Worm (Caenorhabditis elegans) whole organism, young adult: Measurements from ENCODE around the gene C45G9.11.

Experiments used
- B0019.2 ChIP-seq: fragments of 200-800 bp; sonication (Bioruptor generic); conservative IDR thresholded peaks from 2 replicates; pipeline ENCODE4 v1.3.6; 2022; ENCODE audit warnings: missing genetic modification reagents, missing genetic modification characterization, missing compliant biosample characterization
- F23B12.7 ChIP-seq: sonication (generic microtip); optimal IDR thresholded peaks from 2 replicates; lab custom pipeline; 2017; ENCODE audit warnings: missing genetic modification characterization, mild to moderate bottlenecking, missing compliant biosample characterization, antibody characterized with exemption, moderate library complexity; ENCODE audit not compliant: insufficient read depth
- F49E8.2 ChIP-seq: sonication (generic microtip); optimal IDR thresholded peaks from 3 replicates; lab custom pipeline; 2017; ENCODE audit warnings: missing genetic modification characterization, mild to moderate bottlenecking, missing compliant biosample characterization, antibody characterized with exemption, moderate library complexity; ENCODE audit not compliant: insufficient read depth
- K12H6.12 ChIP-seq: fragments of 200-800 bp; sonication (Bioruptor generic); optimal IDR thresholded peaks from 2 replicates; lab custom pipeline; 2018; ENCODE audit warnings: mild to moderate bottlenecking, missing genetic modification characterization, missing compliant biosample characterization
- T07F8.4 ChIP-seq: sonication (generic microtip); optimal IDR thresholded peaks from 2 replicates; lab custom pipeline; 2016; ENCODE audit warnings: mild to moderate bottlenecking, missing genetic modification characterization, moderate library complexity, missing compliant biosample characterization
- Y53F4B.3 ChIP-seq: fragments of 200-800 bp; sonication (Bioruptor generic); IDR thresholded peaks from 2 replicates; pipeline ENCODE4 v1.3.6; 2022; ENCODE audit warnings: missing genetic modification reagents, missing genetic modification characterization, missing compliant biosample characterization
- Y53G8AR.9 ChIP-seq: fragments of 200-800 bp; sonication (Bioruptor generic); conservative IDR thresholded peaks from 2 replicates; pipeline ENCODE4 v1.3.6; 2022; ENCODE audit warnings: missing genetic modification reagents, missing genetic modification characterization, missing compliant biosample characterization
- Y67H2A.10 ChIP-seq: fragments of 200-800 bp; sonication (Bioruptor generic); conservative IDR thresholded peaks from 2 replicates; pipeline ENCODE4 v1.3.6; 2022; ENCODE audit warnings: missing genetic modification reagents, missing genetic modification characterization, missing compliant biosample characterization
- ZK185.1 ChIP-seq: sonication (generic microtip); optimal IDR thresholded peaks from 2 replicates; lab custom pipeline; 2016; ENCODE audit warnings: mild to moderate bottlenecking, missing genetic modification characterization, missing compliant biosample characterization; ENCODE audit not compliant: poor library complexity, severe bottlenecking
- aptf-3 ChIP-seq: fragments of 200-800 bp; sonication (Bioruptor generic); IDR thresholded peaks from 2 replicates; pipeline ENCODE4 v1.3.6; 2022; ENCODE audit warnings: missing genetic modification characterization, missing compliant biosample characterization
- athp-1 ChIP-seq: sonication (generic microtip); optimal IDR thresholded peaks from 2 replicates; lab custom pipeline; 2017; ENCODE audit warnings: mild to moderate bottlenecking, missing genetic modification characterization, missing compliant biosample characterization
- cebp-2 ChIP-seq: fragments of 200-800 bp; sonication (Bioruptor generic); IDR thresholded peaks from 2 replicates; pipeline ENCODE4 v1.3.6; 2022; ENCODE audit warnings: missing genetic modification characterization, missing compliant biosample characterization
- ceh-40 ChIP-seq: fragments of 200-800 bp; sonication (Bioruptor generic); IDR thresholded peaks from 2 replicates; pipeline ENCODE4 v1.3.6; 2022; ENCODE audit warnings: missing genetic modification characterization, missing compliant biosample characterization
- ceh-91 ChIP-seq: fragments of 200-800 bp; sonication (Bioruptor generic); IDR thresholded peaks from 2 replicates; pipeline ENCODE4 v1.3.6; 2022; ENCODE audit warnings: missing genetic modification reagents, missing genetic modification characterization, missing compliant biosample characterization
- die-1 ChIP-seq: sonication (generic microtip); optimal IDR thresholded peaks from 2 replicates; lab custom pipeline; 2016; ENCODE audit warnings: missing genotype, mild to moderate bottlenecking, missing genetic modification characterization, missing compliant biosample characterization
- dox-1 ChIP-seq: fragments of 200-800 bp; sonication (Bioruptor generic); IDR thresholded peaks from 2 replicates; pipeline ENCODE4 v1.3.6; 2022; ENCODE audit warnings: missing genetic modification reagents, missing genetic modification characterization, missing compliant biosample characterization
- dpff-1 ChIP-seq: sonication (generic microtip); optimal IDR thresholded peaks from 2 replicates; lab custom pipeline; 2017; ENCODE audit warnings: mild to moderate bottlenecking, missing genetic modification characterization, missing compliant biosample characterization
- ets-4 ChIP-seq: fragments of 200-800 bp; sonication (Bioruptor generic); optimal IDR thresholded peaks from 2 replicates; lab custom pipeline; 2018; ENCODE audit warnings: mild to moderate bottlenecking, missing genetic modification characterization, missing compliant biosample characterization
- fkh-3 ChIP-seq: sonication (generic microtip); optimal IDR thresholded peaks from 2 replicates; lab custom pipeline; 2016; ENCODE audit warnings: mild to moderate bottlenecking, missing genetic modification characterization, missing compliant biosample characterization
- hmg-1.2 ChIP-seq: fragments of 200-800 bp; sonication (Bioruptor generic); IDR thresholded peaks from 2 replicates; pipeline ENCODE4 v1.3.6; 2022; ENCODE audit warnings: missing genetic modification reagents, missing genetic modification characterization, missing compliant biosample characterization
- let-526 ChIP-seq: fragments of 200-800 bp; sonication (Bioruptor generic); IDR thresholded peaks from 2 replicates; pipeline ENCODE4 v1.3.6; 2022; ENCODE audit warnings: missing genetic modification reagents, missing genetic modification characterization, missing compliant biosample characterization
- let-607 ChIP-seq, 2 experiments: fragments of 200-800 bp in 1 of 2; sonication (Bioruptor generic) in 1 of 2; sonication (generic microtip) in 1 of 2; optimal IDR thresholded peaks; 2 replicates each; lab custom pipeline; 2016 to 2018; ENCODE audit warnings: mild to moderate bottlenecking in 2 of 2, missing compliant biosample characterization in 2 of 2, missing genetic modification characterization in 2 of 2, moderate library complexity in 2 of 2, missing genotype in 1 of 2
- lin-35 ChIP-seq, 3 experiments: fragments of 150-350 bp in 2 of 3; sonication (generic microtip) in 1 of 3; optimal IDR thresholded peaks; 2 replicates each; lab custom pipeline; 2014 to 2018; ENCODE audit warnings: missing biosample characterization in 3 of 3, missing genetic modification characterization in 3 of 3, missing genetic modification reagents in 3 of 3
- lin-40 ChIP-seq: sonication (generic microtip); optimal IDR thresholded peaks from 2 replicates; lab custom pipeline; 2016; ENCODE audit warnings: missing genetic modification characterization, mild to moderate bottlenecking, missing compliant biosample characterization, missing genotype, missing genetic modification reagents
- mcd-1 ChIP-seq: fragments of 200-800 bp; sonication (Bioruptor generic); IDR thresholded peaks from 2 replicates; pipeline ENCODE4 v1.3.6; 2022; ENCODE audit warnings: missing genetic modification reagents, missing genetic modification characterization, missing compliant biosample characterization
- mes-4 ChIP-seq: sonication (generic microtip); optimal IDR thresholded peaks from 2 replicates; lab custom pipeline; 2016; ENCODE audit warnings: missing genotype, missing genetic modification characterization, missing compliant biosample characterization
- mxl-1 ChIP-seq: sonication (generic microtip); optimal IDR thresholded peaks from 2 replicates; lab custom pipeline; 2016; ENCODE audit warnings: missing genetic modification characterization, missing compliant biosample characterization
- nfyb-1 ChIP-seq: fragments of 200-800 bp; sonication (Bioruptor generic); IDR thresholded peaks from 2 replicates; pipeline ENCODE4 v1.3.6; 2022; ENCODE audit warnings: missing genetic modification reagents, missing genetic modification characterization, missing compliant biosample characterization
- nhr-27 ChIP-seq: fragments of 200-800 bp; sonication (Bioruptor generic); optimal IDR thresholded peaks from 2 replicates; lab custom pipeline; 2018; ENCODE audit warnings: mild to moderate bottlenecking, missing genetic modification characterization, moderate library complexity, missing compliant biosample characterization
- nhr-80 ChIP-seq: sonication (generic microtip); optimal IDR thresholded peaks from 2 replicates; lab custom pipeline; 2016; ENCODE audit warnings: missing genetic modification characterization, missing compliant biosample characterization
- snpc-1.1 ChIP-seq: sonication (generic microtip); optimal IDR thresholded peaks from 2 replicates; lab custom pipeline; 2017; ENCODE audit warnings: missing genetic modification characterization, mild to moderate bottlenecking, missing compliant biosample characterization, antibody characterized with exemption, moderate library complexity, missing genotype, missing genetic modification reagents; ENCODE audit not compliant: insufficient read depth
- snpc-1.3 ChIP-seq: sonication (generic microtip); optimal IDR thresholded peaks from 2 replicates; lab custom pipeline; 2017; ENCODE audit warnings: missing genetic modification characterization, mild to moderate bottlenecking, missing compliant biosample characterization, antibody characterized with exemption, moderate library complexity, missing genotype, missing genetic modification reagents; ENCODE audit not compliant: insufficient read depth
- snpc-4 ChIP-seq, 5 experiments: fragments of 150-350 bp in 1 of 5; sonication (generic microtip) in 4 of 5; optimal IDR thresholded peaks; 2 replicates each; lab custom pipeline; 2014 to 2018; ENCODE audit warnings: missing genetic modification characterization in 5 of 5, missing biosample characterization in 3 of 5, antibody characterized with exemption in 2 of 5, mild to moderate bottlenecking in 2 of 5, missing compliant biosample characterization in 2 of 5, missing genotype in 2 of 5, moderate library complexity in 2 of 5, missing genetic modification reagents in 1 of 5
- sptf-2 ChIP-seq: fragments of 200-800 bp; sonication (Bioruptor generic); optimal IDR thresholded peaks from 2 replicates; lab custom pipeline; 2018; ENCODE audit warnings: mild to moderate bottlenecking, missing genetic modification characterization, missing compliant biosample characterization
- ztf-3 ChIP-seq: fragments of 200-800 bp; sonication (Bioruptor generic); optimal IDR thresholded peaks from 2 replicates; lab custom pipeline; 2018; ENCODE audit warnings: mild to moderate bottlenecking, missing genetic modification characterization, missing compliant biosample characterization
- ztf-6 ChIP-seq: fragments of 200-800 bp; sonication (Bioruptor generic); IDR thresholded peaks from 2 replicates; pipeline ENCODE4 v1.3.6; 2022; ENCODE audit warnings: missing genetic modification reagents, missing genetic modification characterization, missing compliant biosample characterization

Gene C45G9.11

DNA sequence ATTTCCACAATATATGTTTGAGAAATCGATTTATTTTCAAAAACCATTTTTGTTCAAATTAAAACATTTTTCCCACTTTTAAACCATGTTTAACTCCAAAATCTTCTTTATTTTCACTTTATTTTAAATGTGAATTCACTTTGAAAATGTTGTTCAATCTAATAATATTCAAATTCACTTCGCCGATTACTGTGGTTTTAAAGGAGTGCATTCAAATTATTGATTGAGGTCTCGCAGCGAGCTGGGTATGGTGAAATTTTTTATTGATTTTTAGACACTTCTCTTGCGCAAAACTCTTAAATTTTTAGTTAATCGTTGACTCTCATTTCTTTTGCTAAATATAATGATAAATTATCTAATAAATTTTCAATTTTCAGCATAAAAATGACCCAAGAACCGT, 20.8 kb downstream of the C45G9.11 start, which contains the start of gene C45G9.5 (continued):
- TF ChIP-seq ceh-40 (GFP tag; lab: Robert Waterston, UW) (no peak), lin-40 (tag; lab: Kevin White, UChicago) (no peak), die-1 (tag; lab: Kevin White, UChicago) (no peak), Y53F4B.3 (GFP tag; lab: Robert Waterston, UW) (no peak), B0019.2 (no peak), cebp-2 (GFP tag; lab: Robert Waterston, UW) (no peak), Y67H2A.10 (GFP tag; lab: Robert Waterston, UW) (no peak)

ce11 chrIII:5047175-5047574, 21.4 kb downstream of the C45G9.11 start, which contains the start of gene txbp-3:
TSS of gene txbp-3 (minus strand) at chrIII:5047459.
- peak; percentile 20; the same call in 1 of the 2 replicates for TF ChIP-seq hmg-1.2 (GFP tag; lab: Robert Waterston, UW)
- peak; percentile 90 for TF ChIP-seq nhr-80 (tag; lab: Kevin White, UChicago)
- no peak for TF ChIP-seq dox-1 (GFP tag; lab: Robert Waterston, UW)
- no peak for TF ChIP-seq Y53G8AR.9 (GFP tag; lab: Robert Waterston, UW)
- peak; percentile 36 for TF ChIP-seq ets-4 (GFP tag; lab: Kevin White, UChicago)
- no peak for TF ChIP-seq aptf-3 (GFP tag; lab: Robert Waterston, UW)
- TF ChIP-seq snpc-4 (GFP tag; optimal IDR thresholded peaks at IDR 0.05; lab: Kevin White, UChicago): no peak
- TF ChIP-seq snpc-4 (tag; optimal IDR thresholded peaks at IDR 0.05; lab: Kevin White, UChicago): peak in 1 of 4 experiments; percentile 49
- TF ChIP-seq ztf-6: no peak
- TF ChIP-seq B0019.2: no peak

DNA sequence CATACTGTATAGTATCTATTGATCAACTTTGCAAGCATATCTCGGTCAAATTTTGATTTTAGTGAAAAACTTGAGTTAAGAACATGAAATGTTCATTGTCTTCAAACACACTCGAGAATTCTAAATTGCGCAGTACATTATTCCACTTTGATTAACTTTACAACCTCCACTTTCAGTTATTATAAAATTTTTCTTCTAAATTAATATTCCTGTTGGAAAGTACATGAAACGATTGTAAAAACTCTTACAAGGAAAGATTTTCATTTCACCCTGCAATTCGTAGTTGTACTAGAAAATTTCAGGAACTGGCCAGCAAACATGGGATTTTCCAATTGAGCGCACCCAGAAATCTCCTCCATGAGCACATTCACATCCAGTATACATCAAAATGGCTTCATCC, 23.8 kb downstream of the C45G9.11 start, which contains the start of gene C45G9.14:
Gene C45G9.14, plus strand, starts transcription at position 301 of the 400 bp plus-strand sequence.
- no peak for TF ChIP-seq ceh-91 (GFP tag; lab: Robert Waterston, UW)
- no peak for TF ChIP-seq mxl-1 (tag; lab: Kevin White, UChicago)
- TF ChIP-seq snpc-1.3 (tag; lab: Kevin White, UChicago): no peak
- no peak for TF ChIP-seq dox-1 (GFP tag; lab: Robert Waterston, UW)
- TF ChIP-seq, all 124 proteins: peak for 0

DNA sequence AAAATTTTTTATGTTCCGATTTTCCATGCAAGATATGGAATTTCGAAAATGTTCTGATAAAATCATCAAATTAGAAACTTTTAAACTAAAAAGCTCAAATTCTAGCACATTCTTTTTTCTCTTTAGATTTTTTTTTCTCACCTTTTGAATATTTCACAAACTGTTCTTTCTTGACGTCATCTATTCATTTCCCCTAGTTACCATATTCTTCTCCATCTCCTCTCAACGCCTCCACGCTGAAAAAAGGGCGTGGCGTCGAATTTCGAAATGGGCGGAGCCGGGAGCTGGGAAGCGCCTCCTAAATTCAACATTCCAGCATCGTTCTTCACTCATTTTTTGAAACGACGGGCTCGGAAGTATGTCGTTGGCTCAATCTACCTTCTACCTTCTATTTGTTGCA, 26.4 kb downstream of the C45G9.11 start, which contains the start of gene nlp-43:
Gene nlp-43, plus strand, starts transcription at position 301 of the 400 bp plus-strand sequence.
- TF ChIP-seq nfyb-1 (no peak), Y67H2A.10 (GFP tag; lab: Robert Waterston, UW) (no peak), athp-1 (tag; lab: Kevin White, UChicago) (no peak)

- TF ChIP-seq F49E8.2 (tag; lab: Kevin White, UChicago) (no peak), nhr-27 (tag; lab: Kevin White, UChicago) (no peak), snpc-1.1 (tag; lab: Kevin White, UChicago) (no peak), lin-35 (GFP tag; optimal IDR thresholded peaks at IDR 0.05; lab: Kevin White, UChicago) (no peak), ztf-3 (GFP tag; lab: Kevin White, UChicago) (no peak), mes-4 (tag; lab: Kevin White, UChicago) (no peak)
These were observed 32.4 kb downstream of the C45G9.11 start, which contains the start of gene C45G9.6 for ce11 chrIII:5036158-5036557. TSS of gene C45G9.6 (plus strand) at chrIII:5036458.

DNA sequence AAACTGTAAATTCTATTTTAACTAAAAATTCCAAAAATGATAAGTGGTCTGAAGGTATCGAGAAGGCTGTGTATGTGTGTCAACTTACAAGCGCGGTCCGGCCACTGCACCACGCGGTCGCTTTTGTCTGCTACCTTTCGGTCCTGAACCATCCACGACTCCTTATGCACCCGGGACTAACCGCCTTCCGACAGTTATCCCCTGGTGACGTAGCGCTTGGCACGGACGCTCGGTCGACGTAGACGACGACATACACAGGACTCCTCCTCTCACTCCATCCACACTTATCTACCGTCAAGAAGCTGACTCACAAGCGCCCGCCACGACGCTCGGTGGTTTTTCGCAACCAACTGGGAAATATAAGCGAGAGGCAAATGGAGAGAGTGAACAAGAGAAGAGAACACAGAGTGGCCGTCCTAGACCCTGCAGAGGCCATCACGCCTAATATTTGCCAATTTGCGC, 37.1 kb downstream of the C45G9.11 start:
- peak; percentile 44 for TF ChIP-seq sptf-2 (GFP tag; lab: Kevin White, UChicago)
- TF ChIP-seq let-526 (GFP tag; lab: Robert Waterston, UW): peak; percentile 59; the same call in 1 of the 2 replicates
- TF ChIP-seq F23B12.7 (tag; lab: Kevin White, UChicago): peak; percentile 19
- TF ChIP-seq ZK185.1 (tag; lab: Kevin White, UChicago): peak; percentile 84
- peak; percentile 60; the same call in 1 of the 2 replicates for TF ChIP-seq B0019.2
- peak; percentile 91 for TF ChIP-seq lin-40 (tag; lab: Kevin White, UChicago)
- TF ChIP-seq T07F8.4 (tag; lab: Kevin White, UChicago): peak; percentile 69
- peak; percentile 64 for TF ChIP-seq fkh-3
- TF ChIP-seq dpff-1 (tag; lab: Kevin White, UChicago): peak; percentile 2
- TF ChIP-seq let-607 (tag; optimal IDR thresholded peaks at IDR 0.05; lab: Kevin White, UChicago): peak in 1 of 2 experiments; percentile 59
- peak; percentile 93 for TF ChIP-seq K12H6.12
- TF ChIP-seq mcd-1 (GFP tag; lab: Robert Waterston, UW): peak; percentile 84
- TF ChIP-seq ceh-40 (GFP tag; lab: Robert Waterston, UW): 0 out of 2 replicates have a peak, but pooled peaks have one; percentile 49
- peak; percentile 79; the same call in 1 of the 2 replicates for TF ChIP-seq aptf-3 (GFP tag; lab: Robert Waterston, UW)
